Fruit fly (Drosophila melanogaster): Measurements from ENCODE around the gene IntS11.

Gene IntS11

DNA sequence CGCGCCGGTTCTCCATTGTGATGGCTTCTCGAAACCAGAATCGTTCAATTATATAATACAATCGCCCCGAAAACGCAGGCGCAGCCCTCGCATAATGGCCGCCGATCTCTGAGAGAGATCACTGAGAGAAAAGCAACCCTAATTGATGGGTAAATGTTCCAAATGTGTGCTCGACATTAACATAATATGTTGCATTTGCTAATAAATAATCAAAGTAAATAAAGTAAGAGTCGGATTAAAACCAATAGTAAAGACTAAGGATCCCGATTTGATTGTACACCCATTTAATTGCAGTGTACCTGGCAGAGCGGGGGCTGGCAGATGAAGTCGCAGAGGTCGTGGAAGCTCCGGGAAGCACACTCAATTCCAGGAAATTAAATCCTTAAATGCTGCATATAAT is 40.6 kb upstream of the IntS11 start:
- TF ChIP-seq CG1603 (tag; optimal IDR thresholded peaks at IDR 0.05) (peak; percentile 28), emc (GFP tag; optimal IDR thresholded peaks at IDR 0.05) (no peak), CG2712 (tag; optimal IDR thresholded peaks at IDR 0.05) (peak; percentile 19), CG14860 (GFP tag; IDR thresholded peaks at IDR 0.05; ENCODE audit: partially characterized antibody) (no peak), phol (tag; optimal IDR thresholded peaks at IDR 0.05) (peak; percentile 4), CG10979 (tag; optimal IDR thresholded peaks at IDR 0.05) (peak; percentile 29), CG11504 (tag; optimal IDR thresholded peaks at IDR 0.05) (peak; percentile 0), psq (GFP tag; optimal IDR thresholded peaks at IDR 0.05) (no peak), dati (GFP tag; IDR thresholded peaks at IDR 0.05) (no peak), CG12071 (GFP tag; optimal IDR thresholded peaks at IDR 0.05) (no peak), sens (GFP tag) (peak; percentile 41), CG18262 (tag; optimal IDR thresholded peaks at IDR 0.05) (peak; percentile 13), gem (tag; optimal IDR thresholded peaks at IDR 0.05) (peak; percentile 13), CG4360 (GFP tag; IDR thresholded peaks at IDR 0.05) (no peak), CG18476 (GFP tag; optimal IDR thresholded peaks at IDR 0.05) (no peak), Pdp1 (GFP tag; optimal IDR thresholded peaks at IDR 0.05) (peak in 1 of 2 experiments; percentile 52), Xrp1 (GFP tag; IDR thresholded peaks at IDR 0.05) (peak; percentile 54; the same call in 1 of the 2 replicates), CG14710 (tag; optimal IDR thresholded peaks at IDR 0.05) (peak; percentile 5), Abd-B (GFP tag; optimal IDR thresholded peaks at IDR 0.05) (no peak)

DNA sequence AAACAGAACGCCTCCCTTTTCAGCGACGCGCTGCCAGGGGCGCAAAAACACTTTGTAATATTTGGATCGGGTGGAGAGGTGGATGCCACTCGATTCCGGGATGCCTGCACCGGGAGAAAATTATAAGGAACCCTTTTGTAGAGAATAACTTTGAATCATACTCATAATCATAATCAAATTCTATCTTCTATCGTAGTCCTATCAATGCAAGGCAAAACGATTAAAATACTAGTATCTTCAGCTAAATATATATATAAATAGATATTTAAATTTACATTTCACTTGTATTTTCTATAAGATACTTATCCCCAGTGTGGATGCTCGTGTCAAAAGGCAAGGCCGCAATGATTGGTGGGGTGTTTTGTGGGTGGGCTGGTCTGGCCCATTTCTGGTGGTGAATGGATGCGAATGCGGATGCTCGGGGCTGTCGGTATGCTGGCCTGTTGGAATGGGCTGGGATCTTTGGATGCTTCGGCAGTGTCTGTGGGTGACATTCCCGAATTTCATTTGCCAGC is 39.3 kb upstream of the IntS11 start:
- TF ChIP-seq CG2712 (tag; optimal IDR thresholded peaks at IDR 0.05) (peak; percentile 20), sens (GFP tag) (peak; percentile 25), Deaf1 (tag; optimal IDR thresholded peaks at IDR 0.05) (peak; percentile 22), CG10267 (tag; optimal IDR thresholded peaks at IDR 0.05) (peak; percentile 1), toy (GFP tag; IDR thresholded peaks at IDR 0.05) (no peak), Nf-YC (tag; optimal IDR thresholded peaks at IDR 0.05) (peak; percentile 55), bcd (GFP tag; optimal IDR thresholded peaks at IDR 0.05) (no peak), phol (tag; optimal IDR thresholded peaks at IDR 0.05) (peak; percentile 12), CG31441 (GFP tag; IDR thresholded peaks at IDR 0.05) (peak; percentile 46), CG17359 (tag; optimal IDR thresholded peaks at IDR 0.05) (peak; percentile 5), row (GFP tag; IDR thresholded peaks at IDR 0.05) (peak; percentile 60), CG7839 (tag; optimal IDR thresholded peaks at IDR 0.05) (peak; percentile 12), Blimp-1 (GFP tag; optimal IDR thresholded peaks at IDR 0.05) (peak; percentile 31), unpg (GFP tag; optimal IDR thresholded peaks at IDR 0.05) (peak; percentile 17), jigr1 (GFP tag; IDR thresholded peaks at IDR 0.05) (no peak), CG15269 (tag; optimal IDR thresholded peaks at IDR 0.05) (peak; percentile 1), sisA (GFP tag; IDR thresholded peaks at IDR 0.05) (peak; percentile 37; the same call in 1 of the 2 replicates), grau (tag; optimal IDR thresholded peaks at IDR 0.05) (peak; percentile 14), Tbp (GFP tag; optimal IDR thresholded peaks at IDR 0.05) (no peak), ken (GFP tag; IDR thresholded peaks at IDR 0.05) (no peak), Oli (tag; optimal IDR thresholded peaks at IDR 0.05) (peak; percentile 22), CG13424 (tag; optimal IDR thresholded peaks at IDR 0.05) (peak; percentile 30), D19A (tag; optimal IDR thresholded peaks at IDR 0.05) (peak; percentile 32), CG10979 (tag; optimal IDR thresholded peaks at IDR 0.05) (peak; percentile 23), Ets65A (GFP tag) (peak; percentile 30), Atf3 (GFP tag; optimal IDR thresholded peaks at IDR 0.05) (no peak), Hr51 (GFP tag; optimal IDR thresholded peaks at IDR 0.05) (peak in 1 of 2 experiments; percentile 60), CoRest (tag; optimal IDR thresholded peaks at IDR 0.05) (peak; percentile 0), CG18262 (tag; optimal IDR thresholded peaks at IDR 0.05) (peak; percentile 2), crol (GFP tag; IDR thresholded peaks at IDR 0.05) (no peak), Nf-YB (GFP tag; optimal IDR thresholded peaks at IDR 0.05) (peak; percentile 79), Sox102F (GFP tag; optimal IDR thresholded peaks at IDR 0.05) (peak; percentile 44), nmo (GFP tag; optimal IDR thresholded peaks at IDR 0.05) (peak; percentile 6), vvl (GFP tag; IDR thresholded peaks at IDR 0.05) (no peak)

Measured in whole organism, embryonic.